Worm (Caenorhabditis elegans) whole organism, L3 larva: Measurements from ENCODE around the gene ZK829.1.

Experiments
- ama-1 ChIP-seq: fragments of 150-350 bp; optimal IDR thresholded peaks from 2 replicates; lab custom pipeline; 2018
- ceh-28 ChIP-seq: fragments of 150-350 bp; optimal IDR thresholded peaks from 2 replicates; lab custom pipeline; 2014; ENCODE audit warnings: missing biosample characterization, missing genetic modification reagents, missing genetic modification characterization
- fkh-10 ChIP-seq: sonication (generic microtip); optimal IDR thresholded peaks from 2 replicates; lab custom pipeline; 2017; ENCODE audit warnings: missing biosample characterization, missing genetic modification reagents, missing genetic modification characterization
- jun-1 ChIP-seq: fragments of 150-350 bp; optimal IDR thresholded peaks from 2 replicates; lab custom pipeline; 2014; ENCODE audit warnings: missing biosample characterization, missing genetic modification reagents, missing genetic modification characterization
- lin-15B ChIP-seq: fragments of 150-350 bp; optimal IDR thresholded peaks from 2 replicates; lab custom pipeline; 2014; ENCODE audit warnings: missing biosample characterization, missing genetic modification characterization
- nhr-237 ChIP-seq: fragments of 150-350 bp; optimal IDR thresholded peaks from 2 replicates; lab custom pipeline; 2014; ENCODE audit warnings: missing biosample characterization, missing genetic modification characterization
- nhr-76 ChIP-seq: fragments of 150-350 bp; sonication (generic microtip); optimal IDR thresholded peaks from 5 replicates; lab custom pipeline; 2014; ENCODE audit warnings: missing biosample characterization, missing genetic modification characterization
- nhr-77 ChIP-seq: fragments of 150-350 bp; optimal IDR thresholded peaks from 2 replicates; lab custom pipeline; 2014; ENCODE audit warnings: missing biosample characterization, missing genetic modification characterization
- pqm-1 ChIP-seq: fragments of 150-350 bp; optimal IDR thresholded peaks from 2 replicates; lab custom pipeline; 2017; ENCODE audit warnings: missing biosample characterization, missing genetic modification characterization, inconsistent platforms
- skn-1 ChIP-seq: fragments of 150-350 bp; optimal IDR thresholded peaks from 2 replicates; lab custom pipeline; 2014; ENCODE audit warnings: missing biosample characterization, missing genetic modification characterization

ce11 chrIV:11897710-11898109 is 44.5 kb downstream of the ZK829.1 start:
- no peak for TF ChIP-seq fkh-10 (GFP tag; lab: Kevin White, UChicago)
- no peak for TF ChIP-seq lin-15B (tag; lab: Kevin White, UChicago)
- no peak for TF ChIP-seq ama-1 (lab: Kevin White, UChicago)
- TF ChIP-seq pqm-1 (tag; lab: Kevin White, UChicago), result peak; percentile 48
- no peak for TF ChIP-seq skn-1 (tag; lab: Kevin White, UChicago)
- TF ChIP-seq jun-1 (tag; lab: Kevin White, UChicago), result no peak
- no peak for TF ChIP-seq ceh-28 (tag; lab: Kevin White, UChicago)
- no peak for TF ChIP-seq nhr-237
- TF ChIP-seq nhr-76, result no peak
- TF ChIP-seq nhr-77 (tag; lab: Kevin White, UChicago), result no peak
